Fruit fly (Drosophila melanogaster): ENCODE measurements around the gene CG8993.

CG8993 gene

dm6 chr3L:2387816-2388215 lies 15.8 kb downstream of the CG8993 start (continued):
- TF ChIP-seq CG11762 (GFP tag; optimal IDR thresholded peaks at IDR 0.05; ENCODE audit: insufficient read depth), result no peak

- TF ChIP-seq svp (GFP tag) (peak; percentile 63), topi (GFP tag; optimal IDR thresholded peaks at IDR 0.05) (no peak), CG6276 (GFP tag; optimal IDR thresholded peaks at IDR 0.05) (no peak), fd59A (GFP tag; optimal IDR thresholded peaks at IDR 0.05) (no peak), pdm3 (GFP tag; optimal IDR thresholded peaks at IDR 0.05) (no peak)
These were observed 16.8 kb downstream of the CG8993 start, which contains the start of gene Mzt1 for dm6 chr3L:2388683-2389315. Gene Mzt1, plus strand, starts transcription at chr3L:2389265.

- no peak for TF ChIP-seq CG31627 (GFP tag; optimal IDR thresholded peaks at IDR 0.05)
- no peak for TF ChIP-seq Hr38 (GFP tag; optimal IDR thresholded peaks at IDR 0.05)
- TF ChIP-seq lz (GFP tag; optimal IDR thresholded peaks at IDR 0.05), result no peak
- TF ChIP-seq Hr39 (GFP tag; optimal IDR thresholded peaks at IDR 0.05), result no peak
- TF ChIP-seq fkh (GFP tag; optimal IDR thresholded peaks at IDR 0.05), result no peak
- TF ChIP-seq Eip78C (GFP tag), result no peak
- no peak for TF ChIP-seq vri (GFP tag; optimal IDR thresholded peaks at IDR 0.05)
- TF ChIP-seq CG3919 (GFP tag; optimal IDR thresholded peaks at IDR 0.05), result no peak
- TF ChIP-seq cyc (GFP tag; optimal IDR thresholded peaks at IDR 0.05), result no peak
- TF ChIP-seq CG8119 (GFP tag; IDR thresholded peaks at IDR 0.05), result no peak
- TF ChIP-seq CG10669 (GFP tag; optimal IDR thresholded peaks at IDR 0.05), result no peak
- TF ChIP-seq net (GFP tag; optimal IDR thresholded peaks at IDR 0.05), result no peak
- no peak for TF ChIP-seq fd85E (GFP tag; optimal IDR thresholded peaks at IDR 0.05)
- no peak for TF ChIP-seq Blimp-1 (GFP tag; optimal IDR thresholded peaks at IDR 0.05)
- TF ChIP-seq Sox15 (GFP tag; optimal IDR thresholded peaks at IDR 0.05), result no peak
- no peak for TF ChIP-seq CG9139 (GFP tag; optimal IDR thresholded peaks at IDR 0.05)
These were observed 18.9 kb downstream of the CG8993 start, which contains the start of the genes CG32298 and CG32299 for dm6 chr3L:2390889-2391288. Gene CG32298, minus strand, starts transcription at chr3L:2390989. Gene CG32299, minus strand, starts transcription at chr3L:2390989.

dm6 chr3L:2392745-2393435 lies 20.9 kb downstream of the CG8993 start:
- TF ChIP-seq Gug (GFP tag; IDR thresholded peaks at IDR 0.05), result no peak
- TF ChIP-seq CG3919 (GFP tag; optimal IDR thresholded peaks at IDR 0.05), result no peak
- no peak for TF ChIP-seq CG6854 (GFP tag; optimal IDR thresholded peaks at IDR 0.05)
- TF ChIP-seq svp (GFP tag), result peak; percentile 67
- no peak for TF ChIP-seq fd59A (GFP tag; optimal IDR thresholded peaks at IDR 0.05)
- TF ChIP-seq CG10631 (GFP tag; optimal IDR thresholded peaks at IDR 0.05), result no peak
- no peak for TF ChIP-seq CG9139 (GFP tag; optimal IDR thresholded peaks at IDR 0.05)
- no peak for TF ChIP-seq CG1621 (tag; optimal IDR thresholded peaks at IDR 0.05)
- TF ChIP-seq Sox102F (GFP tag; optimal IDR thresholded peaks at IDR 0.05), result peak; percentile 7
- no peak for TF ChIP-seq Lpt (GFP tag; optimal IDR thresholded peaks at IDR 0.05)
- TF ChIP-seq vri (GFP tag; optimal IDR thresholded peaks at IDR 0.05), result peak; percentile 71
- TF ChIP-seq Hr39 (GFP tag; optimal IDR thresholded peaks at IDR 0.05), result no peak
- no peak for TF ChIP-seq Met (GFP tag; optimal IDR thresholded peaks at IDR 0.05)
- TF ChIP-seq Smox (GFP tag; optimal IDR thresholded peaks at IDR 0.05), result no peak
- no peak for TF ChIP-seq achi (GFP tag; optimal IDR thresholded peaks at IDR 0.05)
- TF ChIP-seq Ets21C (GFP tag; optimal IDR thresholded peaks at IDR 0.05), result no peak
- peak; percentile 37 for TF ChIP-seq fkh (GFP tag; optimal IDR thresholded peaks at IDR 0.05)

- TF ChIP-seq Sox14 (GFP tag; optimal IDR thresholded peaks at IDR 0.05) (no peak), salr (GFP tag; optimal IDR thresholded peaks at IDR 0.05) (no peak), fd85E (GFP tag; optimal IDR thresholded peaks at IDR 0.05) (no peak), fd59A (GFP tag; optimal IDR thresholded peaks at IDR 0.05) (no peak)
These were observed 25.7 kb downstream of the CG8993 start for dm6 chr3L:2397571-2398187.

All from whole organism, prepupa.